Worm (Caenorhabditis elegans) whole organism, L4 larva: ENCODE results near the gene srg-41.
"Not testable (repeated sequence)": the region's sequence is repeated elsewhere in the genome, so short reads cannot be mapped to it uniquely, and the experiment has no call there.

Experiments used
- F10B5.3 ChIP-seq: sonication (generic microtip); optimal IDR thresholded peaks from 2 replicates; lab custom pipeline; 2016; ENCODE audit warnings: mild to moderate bottlenecking, missing genetic modification characterization, missing compliant biosample characterization
- F49E8.2 ChIP-seq: sonication (generic microtip); optimal IDR thresholded peaks from 2 replicates; lab custom pipeline; 2016; ENCODE audit warnings: missing compliant biosample characterization, mild to moderate bottlenecking, missing genetic modification characterization, borderline replicate concordance
- R02D3.7 ChIP-seq: fragments of 150-350 bp; sonication (generic microtip); optimal IDR thresholded peaks from 3 replicates; lab custom pipeline; 2014; ENCODE audit warnings: missing biosample characterization, missing genetic modification characterization
- Y48G9A.11 ChIP-seq: fragments of 200-800 bp; sonication (Bioruptor generic); IDR thresholded peaks from 2 replicates; pipeline ENCODE4 v1.3.6; 2022; ENCODE audit warnings: missing genetic modification reagents, missing genetic modification characterization, missing compliant biosample characterization
- Y5F2A.4 ChIP-seq: fragments of 200-800 bp; sonication (Bioruptor generic); optimal IDR thresholded peaks from 2 replicates; lab custom pipeline; 2018; ENCODE audit warnings: mild to moderate bottlenecking, missing genetic modification characterization, missing compliant biosample characterization
- arid-1 ChIP-seq: fragments of 200-800 bp; sonication (Bioruptor generic); conservative IDR thresholded peaks from 2 replicates; pipeline ENCODE4 v1.3.6; 2022; ENCODE audit warnings: missing genetic modification reagents, missing genetic modification characterization, missing compliant biosample characterization
- attf-4 ChIP-seq: sonication (generic microtip); optimal IDR thresholded peaks from 3 replicates; lab custom pipeline; 2017; ENCODE audit warnings: missing biosample characterization, missing genetic modification characterization
- ceh-20 ChIP-seq: fragments of 200-800 bp; sonication (Bioruptor generic); IDR thresholded peaks from 2 replicates; pipeline ENCODE4 v1.3.6; 2022; ENCODE audit warnings: missing genetic modification reagents, missing genetic modification characterization, missing compliant biosample characterization
- ces-1 ChIP-seq: fragments of 150-350 bp; sonication (generic microtip); optimal IDR thresholded peaks from 4 replicates; lab custom pipeline; 2014; ENCODE audit warnings: missing biosample characterization, missing genetic modification reagents, missing genetic modification characterization
- daf-16 ChIP-seq, 3 experiments: sonication (generic microtip); optimal IDR thresholded peaks; 2 replicates each; lab custom pipeline; 2016 to 2017; ENCODE audit warnings: missing genetic modification characterization in 3 of 3, missing genetic modification reagents in 3 of 3, mild to moderate bottlenecking in 2 of 3, missing compliant biosample characterization in 2 of 3, missing biosample characterization in 1 of 3, moderate library complexity in 1 of 3
- daf-8 ChIP-seq: fragments of 200-800 bp; sonication (Bioruptor generic); IDR thresholded peaks from 2 replicates; pipeline ENCODE4 v1.3.6; 2022; ENCODE audit warnings: missing genetic modification characterization, missing compliant biosample characterization
- dmd-6 ChIP-seq: fragments of 200-800 bp; sonication (Bioruptor generic); IDR thresholded peaks from 2 replicates; pipeline ENCODE4 v1.3.6; 2022; ENCODE audit warnings: missing genetic modification reagents, missing genetic modification characterization, missing compliant biosample characterization
- duxl-1 ChIP-seq: sonication (generic microtip); optimal IDR thresholded peaks from 2 replicates; lab custom pipeline; 2016; ENCODE audit warnings: mild to moderate bottlenecking, missing genetic modification characterization, moderate library complexity, missing compliant biosample characterization; ENCODE audit not compliant: poor library complexity
- dve-1 ChIP-seq: sonication (generic microtip); optimal IDR thresholded peaks from 2 replicates; lab custom pipeline; 2017; ENCODE audit warnings: antibody characterized with exemption, mild to moderate bottlenecking, missing genetic modification characterization, missing compliant biosample characterization; ENCODE audit not compliant: insufficient read depth
- fos-1 ChIP-seq: fragments of 150-350 bp; optimal IDR thresholded peaks from 2 replicates; lab custom pipeline; 2014; ENCODE audit warnings: missing biosample characterization, missing genetic modification characterization
- hlh-11 ChIP-seq: fragments of 200-800 bp; sonication (Bioruptor generic); optimal IDR thresholded peaks from 2 replicates; lab custom pipeline; 2018; ENCODE audit warnings: mild to moderate bottlenecking, missing genetic modification characterization, missing compliant biosample characterization
- lin-38 ChIP-seq: fragments of 200-800 bp; sonication (Bioruptor generic); IDR thresholded peaks from 2 replicates; pipeline ENCODE4 v1.3.6; 2022; ENCODE audit warnings: missing genetic modification reagents, missing genetic modification characterization, missing compliant biosample characterization
- lin-39 ChIP-seq: fragments of 150-350 bp; optimal IDR thresholded peaks from 2 replicates; lab custom pipeline; 2014; ENCODE audit warnings: missing biosample characterization, missing genetic modification reagents, missing genetic modification characterization
- lir-3 ChIP-seq: sonication (generic microtip); optimal IDR thresholded peaks from 2 replicates; lab custom pipeline; 2016; ENCODE audit warnings: mild to moderate bottlenecking, missing genetic modification characterization, missing compliant biosample characterization
- madf-5 ChIP-seq, 2 experiments: fragments of 200-800 bp; sonication (Bioruptor generic); IDR thresholded peaks; 2 replicates each; pipeline ENCODE4 v1.3.6; 2022; ENCODE audit warnings: missing compliant biosample characterization in 2 of 2, missing genetic modification characterization in 2 of 2
- madf-9 ChIP-seq: fragments of 200-800 bp; sonication (Bioruptor generic); conservative IDR thresholded peaks from 2 replicates; pipeline ENCODE4 v1.3.6; 2022; ENCODE audit warnings: missing genetic modification reagents, missing genetic modification characterization, missing compliant biosample characterization
- mep-1 ChIP-seq: fragments of 150-350 bp; sonication (generic microtip); optimal IDR thresholded peaks from 3 replicates; lab custom pipeline; 2014; ENCODE audit warnings: missing biosample characterization, missing genetic modification characterization
- mxl-2 ChIP-seq: fragments of 200-800 bp; sonication (Bioruptor generic); conservative IDR thresholded peaks from 2 replicates; pipeline ENCODE4 v1.3.6; 2022; ENCODE audit warnings: missing genetic modification reagents, missing genetic modification characterization, missing compliant biosample characterization
- nhr-102 ChIP-seq: sonication (generic microtip); optimal IDR thresholded peaks from 2 replicates; lab custom pipeline; 2016; ENCODE audit warnings: mild to moderate bottlenecking, missing genetic modification characterization, moderate library complexity, missing compliant biosample characterization
- nhr-41 ChIP-seq: fragments of 200-800 bp; sonication (Bioruptor generic); IDR thresholded peaks from 2 replicates; pipeline ENCODE4 v1.3.6; 2022; ENCODE audit warnings: missing genetic modification reagents, missing genetic modification characterization, missing compliant biosample characterization
- nhr-42 ChIP-seq: fragments of 200-800 bp; sonication (Bioruptor generic); IDR thresholded peaks from 2 replicates; pipeline ENCODE4 v1.3.6; 2022; ENCODE audit warnings: missing genetic modification characterization, missing compliant biosample characterization
- nhr-48 ChIP-seq: sonication (generic microtip); optimal IDR thresholded peaks from 2 replicates; lab custom pipeline; 2016; ENCODE audit warnings: mild to moderate bottlenecking, missing genetic modification characterization, missing compliant biosample characterization
- nhr-6 ChIP-seq: fragments of 150-350 bp; optimal IDR thresholded peaks from 2 replicates; lab custom pipeline; 2014; ENCODE audit warnings: missing biosample characterization, missing genetic modification characterization
- nhr-76 ChIP-seq: fragments of 150-350 bp; optimal IDR thresholded peaks from 2 replicates; lab custom pipeline; 2014; ENCODE audit warnings: missing biosample characterization, missing genetic modification characterization
- nhr-77 ChIP-seq: fragments of 150-350 bp; optimal IDR thresholded peaks from 2 replicates; lab custom pipeline; 2014; ENCODE audit warnings: missing biosample characterization, missing genetic modification characterization
- pha-4 ChIP-seq, 2 experiments: fragments of 150-350 bp in 1 of 2; fragments of 200-800 bp in 1 of 2; sonication (Bioruptor generic) in 1 of 2; IDR thresholded peaks in 1 of 2; optimal IDR thresholded peaks in 1 of 2; 2 replicates each; pipeline versions ENCODE4 v1.3.6 to Lab custom; 2014 to 2022; ENCODE audit warnings: missing genetic modification characterization in 2 of 2, missing genetic modification reagents in 2 of 2, missing biosample characterization in 1 of 2, missing compliant biosample characterization in 1 of 2
- php-3 ChIP-seq: fragments of 200-800 bp; sonication (Bioruptor generic); IDR thresholded peaks from 2 replicates; pipeline ENCODE4 v1.3.6; 2022; ENCODE audit warnings: missing genetic modification reagents, missing genetic modification characterization, missing compliant biosample characterization
- rbr-2 ChIP-seq: sonication (generic microtip); optimal IDR thresholded peaks from 2 replicates; lab custom pipeline; 2016; ENCODE audit warnings: missing genotype, missing genetic modification characterization, missing compliant biosample characterization
- saeg-2 ChIP-seq: fragments of 200-800 bp; sonication (Bioruptor generic); IDR thresholded peaks from 2 replicates; pipeline ENCODE4 v1.3.6; 2022; ENCODE audit warnings: missing genetic modification reagents, missing genetic modification characterization, missing compliant biosample characterization
- snpc-4 ChIP-seq: fragments of 150-350 bp; optimal IDR thresholded peaks from 2 replicates; lab custom pipeline; 2014; ENCODE audit warnings: missing biosample characterization, missing genetic modification characterization
- tra-1 ChIP-seq: fragments of 200-800 bp; sonication (Bioruptor generic); IDR thresholded peaks from 2 replicates; pipeline ENCODE4 v1.3.6; 2022; ENCODE audit warnings: missing genetic modification reagents, missing genetic modification characterization, missing compliant biosample characterization
- unc-130 ChIP-seq: sonication (generic microtip); optimal IDR thresholded peaks from 2 replicates; lab custom pipeline; 2016; ENCODE audit warnings: missing genetic modification reagents, missing genetic modification characterization, missing compliant biosample characterization
- zip-2 ChIP-seq: fragments of 150-350 bp; optimal IDR thresholded peaks from 2 replicates; lab custom pipeline; 2014; ENCODE audit warnings: missing biosample characterization, missing genetic modification characterization
- ztf-7 ChIP-seq: fragments of 150-350 bp; optimal IDR thresholded peaks from 2 replicates; lab custom pipeline; 2014; ENCODE audit warnings: missing biosample characterization, missing genetic modification characterization

Gene srg-41

DNA sequence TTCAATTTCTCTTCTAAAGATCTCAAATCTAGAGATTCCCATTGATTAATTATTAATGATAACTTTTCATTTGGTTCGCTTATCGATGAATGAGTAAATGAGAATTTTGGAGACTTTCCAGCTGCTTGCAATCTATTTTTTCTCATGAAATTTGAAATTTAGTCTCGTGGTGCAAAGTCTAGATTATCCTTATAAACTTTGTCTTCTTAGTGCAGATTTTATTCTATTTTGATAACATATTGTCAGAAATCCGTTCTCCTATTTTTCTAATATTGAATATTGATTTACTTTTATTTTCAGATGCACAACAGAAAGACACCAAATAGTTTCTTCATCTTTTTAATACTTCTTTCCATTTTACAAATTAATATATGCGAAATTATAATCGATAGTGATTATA, 29.3 kb upstream of the srg-41 start, which contains the start of gene lgc-49:
Gene lgc-49, plus strand, starts transcription at position 301 of the 400 bp plus-strand sequence.
- TF ChIP-seq nhr-42 (GFP tag; lab: Robert Waterston, UW) (no peak), nhr-76 (tag; lab: Kevin White, UChicago) (no peak), madf-9 (GFP tag; lab: Robert Waterston, UW) (no peak), R02D3.7 (tag; lab: Kevin White, UChicago) (no peak), daf-8 (GFP tag; lab: Robert Waterston, UW) (no peak), snpc-4 (no peak), ceh-20 (GFP tag; lab: Robert Waterston, UW) (no peak), nhr-77 (no peak), lin-39 (tag; lab: Kevin White, UChicago) (no peak), F49E8.2 (tag; lab: Kevin White, UChicago) (no peak), mxl-2 (no peak)

DNA sequence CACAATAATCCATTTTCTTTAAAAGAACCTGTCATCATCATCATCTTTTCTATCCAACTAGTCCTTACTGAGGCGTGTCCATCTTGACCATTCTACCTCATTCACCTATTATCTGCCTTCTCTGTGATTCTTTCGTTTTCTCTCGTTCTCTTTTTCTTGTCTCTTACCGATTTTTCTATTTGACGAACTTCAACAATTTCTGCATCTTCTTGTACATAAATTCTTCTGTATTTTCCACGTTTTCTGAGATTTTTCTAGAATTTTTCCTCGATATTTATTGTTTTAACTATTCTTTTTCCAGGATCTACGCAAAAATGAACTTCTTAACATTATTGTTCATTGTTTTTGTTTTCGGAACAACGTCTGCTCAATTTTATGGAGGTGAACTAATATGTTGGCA, 21.2 kb upstream of the srg-41 start, which contains the start of gene cnc-10:
Gene cnc-10, plus strand, starts transcription at position 301 of the 400 bp plus-strand sequence.
- no peak for TF ChIP-seq nhr-6 (tag; lab: Kevin White, UChicago)
- no peak for TF ChIP-seq attf-4 (tag; lab: Kevin White, UChicago)
- TF ChIP-seq fos-1, result no peak
- no peak for TF ChIP-seq lir-3 (tag; lab: Kevin White, UChicago)

- no peak for TF ChIP-seq arid-1 (GFP tag; lab: Robert Waterston, UW)
- no peak for TF ChIP-seq mxl-2
- TF ChIP-seq ztf-7 (tag; lab: Kevin White, UChicago), result no peak
- no peak for TF ChIP-seq zip-2
- TF ChIP-seq daf-16 (GFP tag; optimal IDR thresholded peaks at IDR 0.05; lab: Kevin White, UChicago), result no peak
- TF ChIP-seq daf-16 (tag; optimal IDR thresholded peaks at IDR 0.05; lab: Kevin White, UChicago), result no peak
- no peak for TF ChIP-seq Y5F2A.4
- no peak for TF ChIP-seq ceh-20 (GFP tag; lab: Robert Waterston, UW)
- TF ChIP-seq, all 104 proteins: peak for 0
These were observed 19.3 kb upstream of the srg-41 start for ce11 chrV:11180951-11181350.

DNA sequence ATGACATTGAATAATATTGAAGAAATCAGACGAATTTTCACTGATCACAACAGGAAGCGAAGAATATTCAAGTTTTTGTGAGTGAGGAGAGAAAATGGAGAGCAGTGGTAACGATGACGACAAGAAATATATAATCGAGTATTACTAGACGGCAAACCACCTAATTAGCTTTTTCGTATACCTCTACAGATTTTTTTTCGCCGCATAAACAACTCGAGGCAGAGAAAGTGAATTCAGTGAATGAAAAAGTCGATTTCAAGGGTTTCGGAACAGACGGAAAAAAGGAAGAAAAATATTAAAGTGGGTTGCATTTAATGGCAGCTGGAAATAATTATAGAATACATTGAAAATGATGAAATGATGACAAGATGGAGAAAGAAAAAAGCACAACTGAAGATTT, 15.9 kb upstream of the srg-41 start, which contains the start of gene gpa-1:
Gene gpa-1, minus strand, starts transcription at position 101 of the 400 bp plus-strand sequence.
- no peak for TF ChIP-seq ces-1 (GFP tag; lab: Kevin White, UChicago)

ce11 chrV:11176693-11177304, 15.1 kb upstream of the srg-41 start:
- peak; percentile 83 for TF ChIP-seq dmd-6
- TF ChIP-seq arid-1 (GFP tag; lab: Robert Waterston, UW), result peak; percentile 85
- TF ChIP-seq duxl-1 (tag; lab: Kevin White, UChicago), result peak; percentile 70
- peak; percentile 76 for TF ChIP-seq nhr-102 (tag; lab: Kevin White, UChicago)
- TF ChIP-seq pha-4 (GFP tag; IDR thresholded peaks at IDR 0.05; lab: Robert Waterston, UW), result peak; percentile 69
- not testable (repeated sequence) for TF ChIP-seq pha-4 (tag; optimal IDR thresholded peaks at IDR 0.05; lab: Kevin White, UChicago)
- TF ChIP-seq nhr-48 (tag; lab: Kevin White, UChicago), result peak; percentile 58
- 0 out of 2 replicates have a peak, but pooled peaks have one; percentile 20 for TF ChIP-seq mxl-2
- peak; percentile 60 for TF ChIP-seq php-3 (GFP tag; lab: Robert Waterston, UW)
- TF ChIP-seq F10B5.3 (tag; lab: Kevin White, UChicago), result peak; percentile 35
- peak; percentile 85 for TF ChIP-seq snpc-4
- 0 out of 2 replicates have a peak, but pooled peaks have one; percentile 26 for TF ChIP-seq tra-1 (GFP tag; lab: Robert Waterston, UW)
- peak; percentile 81 for TF ChIP-seq hlh-11
- 0 out of 2 replicates have a peak, but pooled peaks have one; percentile 37 for TF ChIP-seq saeg-2
- TF ChIP-seq mep-1 (tag; lab: Kevin White, UChicago), result peak; percentile 50
- peak; percentile 30 to 33 for TF ChIP-seq daf-16 (GFP tag; optimal IDR thresholded peaks at IDR 0.05; lab: Kevin White, UChicago)
- TF ChIP-seq daf-16 (tag; optimal IDR thresholded peaks at IDR 0.05; lab: Kevin White, UChicago), result peak; percentile 62
- TF ChIP-seq F49E8.2 (tag; lab: Kevin White, UChicago), result peak; percentile 84
- TF ChIP-seq unc-130, result peak; percentile 19
- TF ChIP-seq rbr-2, result peak; percentile 27
- TF ChIP-seq nhr-41 (GFP tag; lab: Robert Waterston, UW), result 0 out of 2 replicates have a peak, but pooled peaks have one; percentile 7
- peak; percentile 72 for TF ChIP-seq lin-38 (GFP tag; lab: Robert Waterston, UW)
- peak; percentile 26 for TF ChIP-seq zip-2
- 0 out of 4 replicates have a peak, but pooled peaks of 1 of the 2 experiments have one; percentile 30 for TF ChIP-seq madf-5 (GFP tag; IDR thresholded peaks at IDR 0.05; lab: Robert Waterston, UW)
- TF ChIP-seq dve-1 (tag; lab: Kevin White, UChicago), result peak; percentile 70
- peak; percentile 60 for TF ChIP-seq Y48G9A.11 (GFP tag; lab: Robert Waterston, UW)
